Worm (Caenorhabditis elegans) whole organism, young adult: ENCODE data around the gene twk-20.

Experiments
- B0261.1 ChIP-seq: sonication (generic microtip); optimal IDR thresholded peaks from 2 replicates; lab custom pipeline; 2016; ENCODE audit warnings: mild to moderate bottlenecking, missing genetic modification characterization, moderate library complexity, missing compliant biosample characterization
- B0336.3 ChIP-seq: fragments of 200-800 bp; sonication (Bioruptor generic); IDR thresholded peaks from 2 replicates; pipeline ENCODE4 v1.3.6; 2022; ENCODE audit warnings: missing genetic modification characterization, missing compliant biosample characterization
- D2030.7 ChIP-seq: fragments of 200-800 bp; sonication (Bioruptor generic); IDR thresholded peaks from 2 replicates; pipeline ENCODE4 v1.3.6; 2022; ENCODE audit warnings: missing genetic modification reagents, missing genetic modification characterization, missing compliant biosample characterization
- F39B2.1 ChIP-seq: fragments of 200-800 bp; sonication (Bioruptor generic); IDR thresholded peaks from 2 replicates; pipeline ENCODE4 v1.3.6; 2022; ENCODE audit warnings: missing genetic modification reagents, missing genetic modification characterization, missing compliant biosample characterization
- F55B11.4 ChIP-seq: sonication (generic microtip); optimal IDR thresholded peaks from 2 replicates; lab custom pipeline; 2016; ENCODE audit warnings: missing compliant biosample characterization, missing genetic modification characterization, borderline replicate concordance; ENCODE audit not compliant: insufficient read depth
- K12H6.12 ChIP-seq: fragments of 200-800 bp; sonication (Bioruptor generic); optimal IDR thresholded peaks from 2 replicates; lab custom pipeline; 2018; ENCODE audit warnings: mild to moderate bottlenecking, missing genetic modification characterization, missing compliant biosample characterization
- T07F8.4 ChIP-seq: sonication (generic microtip); optimal IDR thresholded peaks from 2 replicates; lab custom pipeline; 2016; ENCODE audit warnings: mild to moderate bottlenecking, missing genetic modification characterization, moderate library complexity, missing compliant biosample characterization
- T26A5.8 ChIP-seq: sonication (generic microtip); optimal IDR thresholded peaks from 2 replicates; lab custom pipeline; 2016; ENCODE audit warnings: missing genetic modification characterization, missing compliant biosample characterization
- Y56A3A.18 ChIP-seq: fragments of 200-800 bp; sonication (Bioruptor generic); IDR thresholded peaks from 2 replicates; pipeline ENCODE4 v1.3.6; 2022; ENCODE audit warnings: missing genetic modification reagents, missing genetic modification characterization, missing compliant biosample characterization
- Y67H2A.10 ChIP-seq: fragments of 200-800 bp; sonication (Bioruptor generic); conservative IDR thresholded peaks from 2 replicates; pipeline ENCODE4 v1.3.6; 2022; ENCODE audit warnings: missing genetic modification reagents, missing genetic modification characterization, missing compliant biosample characterization
- aptf-2 ChIP-seq: fragments of 200-800 bp; sonication (Bioruptor generic); conservative IDR thresholded peaks from 2 replicates; pipeline ENCODE4 v1.3.6; 2022; ENCODE audit warnings: missing genetic modification reagents, missing genetic modification characterization, missing compliant biosample characterization
- aptf-3 ChIP-seq: fragments of 200-800 bp; sonication (Bioruptor generic); IDR thresholded peaks from 2 replicates; pipeline ENCODE4 v1.3.6; 2022; ENCODE audit warnings: missing genetic modification characterization, missing compliant biosample characterization
- attf-6 ChIP-seq: fragments of 200-800 bp; sonication (Bioruptor generic); IDR thresholded peaks from 2 replicates; pipeline ENCODE4 v1.3.6; 2022; ENCODE audit warnings: missing genetic modification reagents, missing genetic modification characterization, missing compliant biosample characterization
- cebp-1 ChIP-seq, 2 experiments: fragments of 200-800 bp in 1 of 2; sonication (Bioruptor generic) in 1 of 2; sonication (generic microtip) in 1 of 2; IDR thresholded peaks in 1 of 2; optimal IDR thresholded peaks in 1 of 2; 2 replicates each; pipeline versions ENCODE4 v1.3.6 to Lab custom; 2017 to 2022; ENCODE audit warnings: missing compliant biosample characterization in 2 of 2, missing genetic modification characterization in 2 of 2, mild to moderate bottlenecking in 1 of 2, missing genetic modification reagents in 1 of 2, moderate library complexity in 1 of 2
- cebp-2 ChIP-seq: fragments of 200-800 bp; sonication (Bioruptor generic); IDR thresholded peaks from 2 replicates; pipeline ENCODE4 v1.3.6; 2022; ENCODE audit warnings: missing genetic modification characterization, missing compliant biosample characterization
- ceh-100 ChIP-seq: fragments of 200-800 bp; sonication (Bioruptor generic); IDR thresholded peaks from 2 replicates; pipeline ENCODE4 v1.3.6; 2022; ENCODE audit warnings: missing genetic modification reagents, missing genetic modification characterization, missing compliant biosample characterization
- ceh-40 ChIP-seq: fragments of 200-800 bp; sonication (Bioruptor generic); IDR thresholded peaks from 2 replicates; pipeline ENCODE4 v1.3.6; 2022; ENCODE audit warnings: missing genetic modification characterization, missing compliant biosample characterization
- dox-1 ChIP-seq: fragments of 200-800 bp; sonication (Bioruptor generic); IDR thresholded peaks from 2 replicates; pipeline ENCODE4 v1.3.6; 2022; ENCODE audit warnings: missing genetic modification reagents, missing genetic modification characterization, missing compliant biosample characterization
- dpl-1 ChIP-seq: fragments of 150-350 bp; optimal IDR thresholded peaks from 2 replicates; lab custom pipeline; 2014; ENCODE audit warnings: missing biosample characterization, missing genetic modification reagents, missing genetic modification characterization
- egl-44 ChIP-seq: fragments of 200-800 bp; sonication (Bioruptor generic); IDR thresholded peaks from 2 replicates; pipeline ENCODE4 v1.3.6; 2022; ENCODE audit warnings: missing genetic modification reagents, missing genetic modification characterization, missing compliant biosample characterization
- hlh-12 ChIP-seq: sonication (generic microtip); optimal IDR thresholded peaks from 2 replicates; lab custom pipeline; 2016; ENCODE audit warnings: missing genetic modification characterization, missing compliant biosample characterization
- let-607 ChIP-seq, 2 experiments: fragments of 200-800 bp in 1 of 2; sonication (Bioruptor generic) in 1 of 2; sonication (generic microtip) in 1 of 2; optimal IDR thresholded peaks; 2 replicates each; lab custom pipeline; 2016 to 2018; ENCODE audit warnings: mild to moderate bottlenecking in 2 of 2, missing compliant biosample characterization in 2 of 2, missing genetic modification characterization in 2 of 2, moderate library complexity in 2 of 2, missing genotype in 1 of 2
- lin-40 ChIP-seq: sonication (generic microtip); optimal IDR thresholded peaks from 2 replicates; lab custom pipeline; 2016; ENCODE audit warnings: missing genetic modification characterization, mild to moderate bottlenecking, missing compliant biosample characterization, missing genotype, missing genetic modification reagents
- lin-54 ChIP-seq: fragments of 200-800 bp; sonication (Bioruptor generic); optimal IDR thresholded peaks from 2 replicates; lab custom pipeline; 2018; ENCODE audit warnings: mild to moderate bottlenecking, missing genetic modification characterization, missing compliant biosample characterization
- lir-1 ChIP-seq: fragments of 200-800 bp; sonication (Bioruptor generic); conservative IDR thresholded peaks from 2 replicates; pipeline ENCODE4 v1.3.6; 2022; ENCODE audit warnings: missing genetic modification reagents, missing genetic modification characterization, missing compliant biosample characterization
- lsy-27 ChIP-seq: sonication (generic microtip); optimal IDR thresholded peaks from 2 replicates; lab custom pipeline; 2017; ENCODE audit warnings: missing genetic modification characterization, mild to moderate bottlenecking, missing compliant biosample characterization, antibody characterized with exemption, missing genotype, borderline replicate concordance; ENCODE audit not compliant: insufficient read depth
- madf-3 ChIP-seq: fragments of 200-800 bp; sonication (Bioruptor generic); IDR thresholded peaks from 2 replicates; pipeline ENCODE4 v1.3.6; 2022; ENCODE audit warnings: missing genetic modification reagents, missing genetic modification characterization, missing compliant biosample characterization
- madf-8 ChIP-seq: fragments of 200-800 bp; sonication (Bioruptor generic); conservative IDR thresholded peaks from 2 replicates; pipeline ENCODE4 v1.3.6; 2022; ENCODE audit warnings: missing genetic modification reagents, missing genetic modification characterization, missing compliant biosample characterization
- mes-4 ChIP-seq: sonication (generic microtip); optimal IDR thresholded peaks from 2 replicates; lab custom pipeline; 2016; ENCODE audit warnings: missing genotype, missing genetic modification characterization, missing compliant biosample characterization
- nfya-1 ChIP-seq: sonication (generic microtip); optimal IDR thresholded peaks from 2 replicates; lab custom pipeline; 2017; ENCODE audit warnings: antibody characterized with exemption, missing compliant biosample characterization, missing genetic modification characterization, borderline replicate concordance; ENCODE audit not compliant: insufficient read depth
- nhr-120 ChIP-seq: fragments of 200-800 bp; sonication (Bioruptor generic); IDR thresholded peaks from 2 replicates; pipeline ENCODE4 v1.3.6; 2022; ENCODE audit warnings: missing genetic modification characterization, missing compliant biosample characterization
- pbrm-1 ChIP-seq: fragments of 200-800 bp; sonication (Bioruptor generic); IDR thresholded peaks from 2 replicates; pipeline ENCODE4 v1.3.6; 2022; ENCODE audit warnings: missing genetic modification reagents, missing genetic modification characterization, missing compliant biosample characterization
- rec-8 ChIP-seq, 2 experiments: sonication (generic microtip); optimal IDR thresholded peaks; 2 replicates each; lab custom pipeline; 2016; ENCODE audit warnings: mild to moderate bottlenecking in 2 of 2, missing genetic modification characterization in 2 of 2, missing genetic modification reagents in 2 of 2, missing genotype in 2 of 2, missing biosample characterization in 1 of 2, missing compliant biosample characterization in 1 of 2, moderate library complexity in 1 of 2
- repo-1 ChIP-seq: sonication (generic microtip); optimal IDR thresholded peaks from 2 replicates; lab custom pipeline; 2017; ENCODE audit warnings: mild to moderate bottlenecking, missing genetic modification characterization, missing compliant biosample characterization
- snpc-1.1 ChIP-seq: sonication (generic microtip); optimal IDR thresholded peaks from 2 replicates; lab custom pipeline; 2017; ENCODE audit warnings: missing genetic modification characterization, mild to moderate bottlenecking, missing compliant biosample characterization, antibody characterized with exemption, moderate library complexity, missing genotype, missing genetic modification reagents; ENCODE audit not compliant: insufficient read depth
- snpc-1.3 ChIP-seq: sonication (generic microtip); optimal IDR thresholded peaks from 2 replicates; lab custom pipeline; 2017; ENCODE audit warnings: missing genetic modification characterization, mild to moderate bottlenecking, missing compliant biosample characterization, antibody characterized with exemption, moderate library complexity, missing genotype, missing genetic modification reagents; ENCODE audit not compliant: insufficient read depth
- tbp1 ChIP-seq: fragments of 200-800 bp; sonication (Bioruptor generic); optimal IDR thresholded peaks from 2 replicates; lab custom pipeline; 2018; ENCODE audit warnings: mild to moderate bottlenecking, missing genetic modification characterization, missing compliant biosample characterization
- tbx-9 ChIP-seq: sonication (generic microtip); optimal IDR thresholded peaks from 2 replicates; lab custom pipeline; 2016; ENCODE audit warnings: borderline replicate concordance, missing genetic modification characterization, inconsistent platforms, missing compliant biosample characterization
- tlf-1 ChIP-seq: fragments of 200-800 bp; sonication (Bioruptor generic); optimal IDR thresholded peaks from 2 replicates; lab custom pipeline; 2018; ENCODE audit warnings: mild to moderate bottlenecking, missing genetic modification characterization, missing compliant biosample characterization
- unc-62 ChIP-seq: fragments of 150-350 bp; optimal IDR thresholded peaks from 2 replicates; lab custom pipeline; 2014; ENCODE audit warnings: missing biosample characterization, missing genetic modification reagents, missing genetic modification characterization
- xnd-1 ChIP-seq: sonication (generic microtip); optimal IDR thresholded peaks from 2 replicates; lab custom pipeline; 2016; ENCODE audit warnings: missing genotype, missing genetic modification reagents, missing genetic modification characterization, missing compliant biosample characterization
- zfh-2 ChIP-seq: fragments of 200-800 bp; sonication (Bioruptor generic); conservative IDR thresholded peaks from 2 replicates; pipeline ENCODE4 v1.3.6; 2022; ENCODE audit warnings: missing genetic modification reagents, missing genetic modification characterization, missing compliant biosample characterization
- ztf-18 ChIP-seq: sonication (generic microtip); optimal IDR thresholded peaks from 2 replicates; lab custom pipeline; 2016; ENCODE audit warnings: missing genotype, mild to moderate bottlenecking, missing genetic modification characterization, missing compliant biosample characterization
- ztf-25 ChIP-seq: fragments of 200-800 bp; sonication (Bioruptor generic); IDR thresholded peaks from 2 replicates; pipeline ENCODE4 v1.3.6; 2022; ENCODE audit warnings: missing genetic modification reagents, missing genetic modification characterization, missing compliant biosample characterization
- ztf-26 ChIP-seq: sonication (generic microtip); optimal IDR thresholded peaks from 2 replicates; lab custom pipeline; 2017; ENCODE audit warnings: missing genetic modification characterization, missing compliant biosample characterization
- ztf-6 ChIP-seq: fragments of 200-800 bp; sonication (Bioruptor generic); IDR thresholded peaks from 2 replicates; pipeline ENCODE4 v1.3.6; 2022; ENCODE audit warnings: missing genetic modification reagents, missing genetic modification characterization, missing compliant biosample characterization

The twk-20 gene

DNA sequence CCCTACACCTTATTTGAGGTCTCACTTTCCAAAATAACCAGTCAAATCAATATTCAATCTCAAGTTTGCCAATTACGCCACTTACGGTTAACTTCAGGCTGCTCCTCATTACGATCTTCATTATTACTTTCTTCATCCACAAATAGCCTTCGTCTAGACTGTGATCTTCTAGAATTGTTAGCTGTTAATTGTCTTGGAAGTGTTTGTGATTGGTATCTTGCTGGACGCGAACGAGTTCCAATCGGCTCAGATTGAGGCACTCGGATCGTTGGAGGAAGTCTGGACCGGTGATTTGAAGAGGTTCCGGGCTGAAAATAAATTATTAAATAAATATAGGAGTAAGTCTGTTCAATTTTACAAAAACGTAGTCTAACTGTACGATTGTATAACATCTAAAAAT lies 27.2 kb downstream of the twk-20 start:
- TF ChIP-seq Y56A3A.18 (no peak), lin-40 (tag; lab: Kevin White, UChicago) (no peak), lin-54 (GFP tag; lab: Kevin White, UChicago) (no peak), dpl-1 (no peak), tbx-9 (tag; lab: Kevin White, UChicago) (no peak), T26A5.8 (tag; lab: Kevin White, UChicago) (no peak), attf-6 (GFP tag; lab: Robert Waterston, UW) (no peak), F39B2.1 (no peak), dox-1 (GFP tag; lab: Robert Waterston, UW) (no peak), aptf-3 (GFP tag; lab: Robert Waterston, UW) (no peak), rec-8 (tag; optimal IDR thresholded peaks at IDR 0.05; lab: Kevin White, UChicago) (no peak), D2030.7 (GFP tag; lab: Robert Waterston, UW) (no peak), nhr-120 (GFP tag; lab: Robert Waterston, UW) (no peak), B0261.1 (tag; lab: Kevin White, UChicago) (no peak), T07F8.4 (tag; lab: Kevin White, UChicago) (no peak), lsy-27 (tag; lab: Kevin White, UChicago) (no peak), nfya-1 (tag; lab: Kevin White, UChicago) (no peak)

DNA sequence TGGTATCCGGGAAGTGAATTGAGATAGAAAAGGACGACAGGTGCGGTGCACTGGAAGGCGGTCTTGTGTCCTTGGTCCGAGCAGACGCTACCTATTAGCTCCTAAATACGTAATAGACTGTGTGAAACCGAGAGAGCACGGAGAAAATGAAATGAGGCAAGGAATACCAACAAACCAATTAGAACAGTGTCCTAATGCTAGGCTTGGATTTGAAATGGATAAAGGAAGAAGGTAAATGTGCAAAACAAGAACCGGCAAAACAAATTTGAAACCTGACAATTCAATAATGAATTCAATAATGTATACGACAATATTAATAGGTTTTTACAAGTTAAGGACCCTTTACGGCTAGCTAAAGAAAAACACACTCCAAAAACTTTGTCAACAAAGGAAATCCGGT lies 29.1 kb downstream of the twk-20 start, which contains the start of gene C04A11.2:
C04A11.2 (minus strand) TSS at position 101 of the 400 bp plus-strand sequence.
- TF ChIP-seq mes-4 (tag; lab: Kevin White, UChicago) (no peak), ztf-18 (tag; lab: Kevin White, UChicago) (no peak), F55B11.4 (tag; lab: Kevin White, UChicago) (no peak), cebp-2 (GFP tag; lab: Robert Waterston, UW) (no peak), Y67H2A.10 (GFP tag; lab: Robert Waterston, UW) (no peak), let-607 (tag; optimal IDR thresholded peaks at IDR 0.05; lab: Kevin White, UChicago) (no peak), repo-1 (no peak), zfh-2 (GFP tag; lab: Robert Waterston, UW) (no peak), ztf-6 (GFP tag; lab: Robert Waterston, UW) (no peak)

DNA sequence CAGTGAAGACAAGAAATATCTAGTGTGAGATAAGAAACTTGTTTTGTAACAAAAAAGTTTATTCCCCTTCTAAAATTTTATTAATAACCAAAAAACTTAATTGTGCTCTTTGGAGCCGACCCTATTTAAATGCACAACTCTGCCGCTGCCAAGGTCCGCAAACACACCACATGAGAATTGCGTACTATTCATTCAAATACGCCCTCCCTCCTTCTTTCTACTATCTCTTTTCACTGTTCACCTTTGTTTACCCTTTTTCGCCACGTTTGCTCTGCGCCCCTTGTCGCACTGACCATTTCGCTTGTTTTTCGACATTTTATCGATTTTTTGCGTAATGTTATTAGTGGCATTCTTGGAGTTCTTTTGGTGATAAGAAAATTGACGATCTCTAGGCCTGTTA lies 30.0 kb downstream of the twk-20 start:
- no peak for TF ChIP-seq aptf-2 (GFP tag; lab: Robert Waterston, UW)
- no peak for TF ChIP-seq hlh-12 (tag; lab: Kevin White, UChicago)
- no peak for TF ChIP-seq unc-62 (GFP tag; lab: Kevin White, UChicago)
- no peak for TF ChIP-seq ztf-26 (tag; lab: Kevin White, UChicago)
- TF ChIP-seq snpc-1.1: no peak
- TF ChIP-seq tbp1 (GFP tag; lab: Kevin White, UChicago): peak; percentile 3
- TF ChIP-seq tlf-1: no peak
- TF ChIP-seq egl-44 (GFP tag; lab: Robert Waterston, UW): no peak
- TF ChIP-seq snpc-1.3 (tag; lab: Kevin White, UChicago): no peak
- TF ChIP-seq lir-1 (GFP tag; lab: Robert Waterston, UW): no peak
- TF ChIP-seq ceh-100: no peak
- TF ChIP-seq ceh-40: no peak
- TF ChIP-seq cebp-1 (GFP tag; IDR thresholded peaks at IDR 0.05; lab: Robert Waterston, UW): no peak
- peak; percentile 33 for TF ChIP-seq cebp-1 (tag; optimal IDR thresholded peaks at IDR 0.05; lab: Kevin White, UChicago)
- no peak for TF ChIP-seq ztf-25 (GFP tag; lab: Robert Waterston, UW)
- no peak for TF ChIP-seq madf-8 (GFP tag; lab: Robert Waterston, UW)
- no peak for TF ChIP-seq xnd-1 (tag; lab: Kevin White, UChicago)
- no peak for TF ChIP-seq B0336.3 (GFP tag; lab: Robert Waterston, UW)
- no peak for TF ChIP-seq K12H6.12
- no peak for TF ChIP-seq madf-3 (GFP tag; lab: Robert Waterston, UW)
- no peak for TF ChIP-seq pbrm-1 (GFP tag; lab: Robert Waterston, UW)
